Fruit fly (Drosophila melanogaster) whole organism, embryonic: ENCODE measurements around the gene CG3097.

ENCODE experiments used
- Ada2b ChIP-seq: fragments of 200-800 bp; sonication (Bioruptor generic); IDR thresholded peaks from 2 replicates; pipeline ENCODE4 v1.3.6; 2022; ENCODE audit warnings: missing biosample characterization, missing genetic modification characterization
- C15 ChIP-seq: fragments of 200-800 bp; sonication (Bioruptor generic); IDR thresholded peaks from 3 replicates; pipeline ENCODE4 v1.3.6; 2022; ENCODE audit warnings: missing biosample characterization, missing genetic modification characterization
- CG10979 ChIP-seq: fragments of 200-800 bp; sonication (Bioruptor generic); optimal IDR thresholded peaks from 2 replicates; lab custom pipeline; 2018; ENCODE audit warnings: missing biosample characterization, mild to moderate bottlenecking, missing genetic modification characterization, moderate library complexity
- CG12299 ChIP-seq: fragments of 200-800 bp; sonication (Bioruptor generic); optimal IDR thresholded peaks from 2 replicates; lab custom pipeline; 2018; ENCODE audit warnings: missing biosample characterization, mild to moderate bottlenecking, missing genetic modification characterization
- CG13287 ChIP-seq: fragments of 200-800 bp; sonication (Bioruptor generic); IDR thresholded peaks from 2 replicates; pipeline ENCODE4 v1.3.6; 2022; ENCODE audit warnings: missing biosample characterization, missing genetic modification characterization; ENCODE audit not compliant: partially characterized antibody
- CG13296 ChIP-seq: fragments of 200-800 bp; sonication (Bioruptor generic); optimal IDR thresholded peaks from 3 replicates; lab custom pipeline; 2018; ENCODE audit warnings: missing biosample characterization, mild to moderate bottlenecking, missing genetic modification characterization
- CG15514 ChIP-seq: fragments of 200-800 bp; sonication (Bioruptor generic); optimal IDR thresholded peaks from 3 replicates; lab custom pipeline; 2017; ENCODE audit warnings: missing biosample characterization, missing genetic modification characterization, mild to moderate bottlenecking, moderate library complexity, missing genetic modification reagents
- CG15696 ChIP-seq: fragments of 200-800 bp; sonication (Bioruptor generic); optimal IDR thresholded peaks from 2 replicates; lab custom pipeline; 2019; ENCODE audit warnings: missing biosample characterization, mild to moderate bottlenecking, missing genetic modification characterization, moderate library complexity
- CG16863 ChIP-seq: fragments of 200-800 bp; sonication (Bioruptor generic); optimal IDR thresholded peaks from 3 replicates; lab custom pipeline; 2016; ENCODE audit warnings: missing biosample characterization, missing genetic modification characterization
- CG1792 ChIP-seq: fragments of 200-800 bp; sonication (Bioruptor generic); optimal IDR thresholded peaks from 2 replicates; lab custom pipeline; 2016; ENCODE audit warnings: missing biosample characterization, missing genetic modification characterization
- CG18599 ChIP-seq: fragments of 200-800 bp; sonication (Bioruptor generic); optimal IDR thresholded peaks from 3 replicates; lab custom pipeline; 2017; ENCODE audit warnings: missing biosample characterization, missing genetic modification characterization, mild to moderate bottlenecking, moderate library complexity, missing genetic modification reagents
- CG32767 ChIP-seq: fragments of 200-800 bp; sonication (Bioruptor generic); IDR thresholded peaks from 2 replicates; pipeline ENCODE4 v1.3.6; 2022; ENCODE audit warnings: missing biosample characterization, missing genetic modification characterization
- CG33213 ChIP-seq: fragments of 200-800 bp; sonication (Bioruptor generic); optimal IDR thresholded peaks from 3 replicates; lab custom pipeline; 2016; ENCODE audit warnings: missing biosample characterization, missing genetic modification characterization
- CG34376 ChIP-seq: fragments of 200-800 bp; sonication (Bioruptor generic); optimal IDR thresholded peaks from 2 replicates; lab custom pipeline; 2018; ENCODE audit warnings: missing biosample characterization, mild to moderate bottlenecking, missing genetic modification characterization
- CG5953 ChIP-seq: fragments of 200-800 bp; sonication (Bioruptor generic); IDR thresholded peaks from 2 replicates; pipeline ENCODE4 v1.3.6; 2022; ENCODE audit warnings: missing biosample characterization, missing genetic modification characterization
- CG8388 ChIP-seq: fragments of 200-800 bp; sonication (Bioruptor generic); optimal IDR thresholded peaks from 2 replicates; lab custom pipeline; 2019; ENCODE audit warnings: missing biosample characterization, mild to moderate bottlenecking, missing genetic modification characterization, moderate library complexity
- CG9727 ChIP-seq: fragments of 200-800 bp; sonication (Bioruptor generic); optimal IDR thresholded peaks from 3 replicates; lab custom pipeline; 2017; ENCODE audit warnings: missing biosample characterization, mild to moderate bottlenecking, missing genetic modification characterization
- Chrac-16 ChIP-seq: fragments of 200-800 bp; sonication (Bioruptor generic); optimal IDR thresholded peaks from 3 replicates; lab custom pipeline; 2016; ENCODE audit warnings: missing biosample characterization, missing genetic modification characterization
- Dip3 ChIP-seq: fragments of 200-800 bp; sonication (Bioruptor generic); optimal IDR thresholded peaks from 3 replicates; lab custom pipeline; 2016; ENCODE audit warnings: missing biosample characterization, missing genetic modification characterization
- Eip74EF ChIP-seq, 2 experiments: fragments of 200-800 bp in 1 of 2; fragments of >200 bp in 1 of 2; sonication (Bioruptor generic) in 1 of 2; optimal IDR thresholded peaks; 2 replicates each; lab custom pipeline; 2017 to 2019; ENCODE audit warnings: missing biosample characterization in 2 of 2, missing genetic modification characterization in 2 of 2, mild to moderate bottlenecking in 1 of 2, moderate library complexity in 1 of 2
- HLH54F ChIP-seq: fragments of 200-800 bp; sonication (Bioruptor generic); optimal IDR thresholded peaks from 3 replicates; lab custom pipeline; 2016; ENCODE audit warnings: missing biosample characterization, missing genetic modification characterization
- Hsf ChIP-seq: fragments of 200-800 bp; sonication (Bioruptor generic); optimal IDR thresholded peaks from 3 replicates; lab custom pipeline; 2016; ENCODE audit warnings: missing biosample characterization, missing genetic modification characterization
- MTF-1 ChIP-seq: fragments of 200-800 bp; sonication (Bioruptor generic); optimal IDR thresholded peaks from 2 replicates; lab custom pipeline; 2018; ENCODE audit warnings: missing biosample characterization, mild to moderate bottlenecking, missing genetic modification characterization, borderline replicate concordance
- Rx ChIP-seq: fragments of 200-800 bp; sonication (Bioruptor generic); IDR thresholded peaks from 2 replicates; pipeline ENCODE4 v1.3.6; 2022; ENCODE audit warnings: missing biosample characterization, missing genetic modification characterization
- Tbp ChIP-seq: fragments of >200 bp; optimal IDR thresholded peaks from 2 replicates; lab custom pipeline; 2018; ENCODE audit warnings: missing biosample characterization, missing genetic modification characterization
- Usf ChIP-seq: fragments of 200-800 bp; sonication (Bioruptor generic); optimal IDR thresholded peaks from 2 replicates; lab custom pipeline; 2017; ENCODE audit warnings: missing genotype, missing biosample characterization, missing genetic modification characterization
- amos ChIP-seq: fragments of 200-800 bp; sonication (Bioruptor generic); IDR thresholded peaks from 2 replicates; pipeline ENCODE4 v1.3.6; 2022; ENCODE audit warnings: missing biosample characterization, missing genetic modification characterization; ENCODE audit not compliant: partially characterized antibody
- ato ChIP-seq: fragments of 200-800 bp; sonication (Bioruptor generic); IDR thresholded peaks from 2 replicates; pipeline ENCODE4 v1.3.6; 2022; ENCODE audit warnings: missing biosample characterization, missing genetic modification characterization; ENCODE audit not compliant: partially characterized antibody
- az2 ChIP-seq: fragments of 200-800 bp; sonication (Bioruptor generic); optimal IDR thresholded peaks from 3 replicates; lab custom pipeline; 2016; ENCODE audit warnings: missing biosample characterization, missing genetic modification characterization
- bab2 ChIP-seq: fragments of 200-800 bp; sonication (Bioruptor generic); optimal IDR thresholded peaks from 2 replicates; lab custom pipeline; 2016; ENCODE audit warnings: missing biosample characterization, missing genetic modification characterization
- ci ChIP-seq: fragments of 200-800 bp; sonication (Bioruptor generic); IDR thresholded peaks from 3 replicates; pipeline ENCODE4 v1.3.6; 2022; ENCODE audit warnings: missing biosample characterization, missing genetic modification characterization
- corto ChIP-seq: fragments of 200-800 bp; sonication (Bioruptor generic); optimal IDR thresholded peaks from 2 replicates; lab custom pipeline; 2016; ENCODE audit warnings: missing biosample characterization, mild to moderate bottlenecking, missing genetic modification characterization, moderate library complexity
- dmrt11E ChIP-seq: fragments of 200-800 bp; sonication (Bioruptor generic); optimal IDR thresholded peaks from 3 replicates; lab custom pipeline; 2018; ENCODE audit warnings: missing biosample characterization, mild to moderate bottlenecking, missing genetic modification characterization, moderate library complexity
- dysf ChIP-seq: fragments of 200-800 bp; sonication (Bioruptor generic); IDR thresholded peaks from 3 replicates; pipeline ENCODE4 v1.3.6; 2022; ENCODE audit warnings: missing biosample characterization, missing genetic modification characterization
- emc ChIP-seq: fragments of 200-800 bp; sonication (Bioruptor generic); optimal IDR thresholded peaks from 2 replicates; lab custom pipeline; 2016; ENCODE audit warnings: missing biosample characterization, missing genetic modification characterization
- gcm ChIP-seq: fragments of 200-800 bp; sonication (Bioruptor generic); optimal IDR thresholded peaks from 2 replicates; lab custom pipeline; 2019; ENCODE audit warnings: missing biosample characterization, mild to moderate bottlenecking, missing genetic modification characterization, moderate library complexity
- grau ChIP-seq: fragments of 200-800 bp; optimal IDR thresholded peaks from 3 replicates; lab custom pipeline; 2019; ENCODE audit warnings: missing biosample characterization, mild to moderate bottlenecking, missing genetic modification characterization, moderate library complexity
- hbn ChIP-seq: fragments of 200-800 bp; sonication (Bioruptor generic); IDR thresholded peaks from 2 replicates; pipeline ENCODE4 v1.3.6; 2022; ENCODE audit warnings: missing biosample characterization, missing genetic modification characterization; ENCODE audit not compliant: partially characterized antibody
- kni ChIP-seq: fragments of 200-800 bp; sonication (Bioruptor generic); optimal IDR thresholded peaks from 3 replicates; lab custom pipeline; 2017; ENCODE audit warnings: mild to moderate bottlenecking, missing biosample characterization, missing genetic modification reagents, missing genetic modification characterization
- lilli ChIP-seq: fragments of 200-800 bp; sonication (Bioruptor generic); optimal IDR thresholded peaks from 3 replicates; lab custom pipeline; 2016; ENCODE audit warnings: missing biosample characterization, missing genetic modification characterization
- nmo ChIP-seq: fragments of 200-800 bp; sonication (Bioruptor generic); optimal IDR thresholded peaks from 2 replicates; lab custom pipeline; 2018; ENCODE audit warnings: missing biosample characterization, mild to moderate bottlenecking, missing genetic modification characterization, moderate library complexity
- nom ChIP-seq: fragments of 200-800 bp; sonication (Bioruptor generic); optimal IDR thresholded peaks from 2 replicates; lab custom pipeline; 2017; ENCODE audit warnings: missing biosample characterization, missing genetic modification characterization, mild to moderate bottlenecking, moderate library complexity, missing genetic modification reagents
- p53 ChIP-seq: fragments of 200-800 bp; sonication (Bioruptor generic); optimal IDR thresholded peaks from 2 replicates; lab custom pipeline; 2016; ENCODE audit warnings: missing biosample characterization, missing genetic modification characterization
- pros ChIP-seq: fragments of 200-800 bp; sonication (Bioruptor generic); optimal IDR thresholded peaks from 3 replicates; lab custom pipeline; 2019; ENCODE audit warnings: missing biosample characterization, mild to moderate bottlenecking, missing genetic modification characterization, moderate library complexity
- ranshi ChIP-seq: fragments of 200-800 bp; sonication (Bioruptor generic); IDR thresholded peaks from 2 replicates; pipeline ENCODE4 v1.3.6; 2022; ENCODE audit warnings: missing biosample characterization, missing genetic modification characterization
- sc ChIP-seq, 3 experiments: fragments of >200 bp in 2 of 3; fragments of 200-800 bp in 1 of 3; sonication (Bioruptor generic) in 1 of 3; optimal IDR thresholded peaks; 2 replicates in 2 of 3; 3 replicates in 1 of 3; lab custom pipeline; 2017; ENCODE audit warnings: mild to moderate bottlenecking in 1 of 3, missing biosample characterization in 1 of 3, missing genetic modification characterization in 1 of 3, missing genetic modification reagents in 1 of 3

CG3097 gene

dm6 chrX:5746864-5747861 is 23.4 kb downstream of the CG3097 start, which contains the start of the genes IntS6 and Rtel1 (continued):
- TF ChIP-seq MTF-1 (peak; percentile 83), amos (GFP tag; lab: Robert Waterston, UW) (peak; percentile 44; the same call in 1 of the 2 replicates), CG33213 (GFP tag; lab: Kevin White, UChicago) (peak; percentile 79), ci (GFP tag; lab: Robert Waterston, UW) (peak; percentile 88), Rx (GFP tag; lab: Robert Waterston, UW) (peak; percentile 83), Hsf (GFP tag; lab: Kevin White, UChicago) (peak; percentile 93), CG34376 (GFP tag; lab: Kevin White, UChicago) (peak; percentile 98), CG13287 (GFP tag; lab: Robert Waterston, UW) (no peak; the same call in 1 of the 2 replicates), nmo (GFP tag; lab: Kevin White, UChicago) (peak; percentile 90), Usf (GFP tag; lab: Kevin White, UChicago) (peak; percentile 83), Ada2b (GFP tag; lab: Robert Waterston, UW) (peak; percentile 89), ato (GFP tag; lab: Robert Waterston, UW) (no peak), grau (tag; lab: Kevin White, UChicago) (peak; percentile 100), CG15514 (peak; percentile 76), emc (GFP tag; lab: Kevin White, UChicago) (peak; percentile 73), p53 (GFP tag; lab: Kevin White, UChicago) (peak; percentile 70), pros (GFP tag; lab: Kevin White, UChicago) (peak; percentile 29), CG15696 (tag; lab: Kevin White, UChicago) (peak; percentile 86), CG5953 (GFP tag; lab: Robert Waterston, UW) (no peak), dmrt11E (tag; lab: Kevin White, UChicago) (peak; percentile 81), CG18599 (GFP tag; lab: Kevin White, UChicago) (peak; percentile 90), Tbp (GFP tag; lab: Kevin White, UChicago) (no peak), nom (peak; percentile 67), CG1792 (GFP tag; lab: Kevin White, UChicago) (peak; percentile 85), CG12299 (tag; lab: Kevin White, UChicago) (peak; percentile 91), lilli (GFP tag; lab: Kevin White, UChicago) (peak; percentile 96), corto (peak; percentile 41), Eip74EF (GFP tag; optimal IDR thresholded peaks at IDR 0.05; lab: Kevin White, UChicago) (peak in 1 of 2 experiments; percentile 60), C15 (peak; percentile 82; the same call in 2 of the 3 replicates), CG10979 (tag; lab: Kevin White, UChicago) (peak; percentile 80), dysf (peak; percentile 94), CG13296 (GFP tag; lab: Kevin White, UChicago) (peak; percentile 86), hbn (GFP tag; lab: Robert Waterston, UW) (no peak), bab2 (GFP tag; lab: Kevin White, UChicago) (peak; percentile 93), CG32767 (GFP tag; lab: Robert Waterston, UW) (peak; percentile 75), sc (optimal IDR thresholded peaks at IDR 0.05; lab: Kevin White, UChicago) (no peak), sc (GFP tag; optimal IDR thresholded peaks at IDR 0.05; lab: Kevin White, UChicago) (peak; percentile 74), CG9727 (GFP tag; lab: Kevin White, UChicago) (peak; percentile 84), ranshi (GFP tag; lab: Robert Waterston, UW) (peak; percentile 90), az2 (GFP tag; lab: Kevin White, UChicago) (peak; percentile 87), gcm (GFP tag; lab: Kevin White, UChicago) (peak; percentile 81), HLH54F (GFP tag; lab: Kevin White, UChicago) (peak; percentile 94), CG16863 (GFP tag; lab: Kevin White, UChicago) (peak; percentile 89), Chrac-16 (GFP tag; lab: Kevin White, UChicago) (peak; percentile 92), CG8388 (GFP tag; lab: Kevin White, UChicago) (peak; percentile 87), Dip3 (GFP tag; lab: Kevin White, UChicago) (peak; percentile 91), kni (peak; percentile 76)
